Fruit fly (Drosophila melanogaster): ENCODE results near the gene GMF.

Gene GMF

DNA sequence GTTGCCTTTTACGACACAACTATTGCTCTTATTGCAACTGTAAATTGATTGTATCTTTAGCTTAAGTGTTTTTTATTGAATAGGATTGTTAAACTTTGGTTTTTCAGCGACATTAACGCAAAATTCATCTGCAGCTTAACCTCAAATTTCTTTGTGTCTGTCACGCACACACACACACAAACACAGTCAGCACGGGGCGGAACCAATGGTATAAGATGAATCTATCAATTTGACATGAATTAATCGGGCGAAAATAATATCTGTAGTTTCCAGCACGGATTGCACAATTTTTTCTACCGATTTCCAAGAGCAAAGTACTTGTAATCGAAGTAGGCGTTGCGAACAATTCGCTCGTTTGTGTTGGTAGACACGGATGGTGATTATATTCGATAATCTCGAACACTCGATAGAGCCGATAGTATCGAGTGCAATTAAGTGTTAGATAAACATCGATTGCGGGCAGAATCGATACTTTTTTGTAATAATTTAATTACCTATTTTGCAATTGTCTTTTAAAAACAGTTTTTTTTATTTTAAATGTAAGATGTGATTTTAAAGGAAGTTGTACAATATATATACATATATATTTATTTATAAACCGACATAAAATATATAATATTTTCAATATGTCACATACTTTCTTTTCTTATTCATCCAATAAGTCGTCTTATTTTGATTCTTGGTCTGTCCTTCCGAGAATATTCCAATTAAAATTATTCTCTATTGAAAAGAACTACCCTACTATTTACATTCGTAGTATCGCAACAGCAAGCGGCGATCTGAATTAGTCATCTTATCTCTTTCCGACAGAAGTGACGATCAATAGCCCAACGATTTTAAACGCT, 45.3 kb downstream of the GMF start, which contains the start of the genes PRL-1 and EndoGI (continued):
- TF ChIP-seq jumu (GFP tag; optimal IDR thresholded peaks at IDR 0.05) (no peak), Hand (GFP tag; optimal IDR thresholded peaks at IDR 0.05) (peak; percentile 29), Sry-β (GFP tag; optimal IDR thresholded peaks at IDR 0.05) (no peak), twi (tag; optimal IDR thresholded peaks at IDR 0.05) (peak; percentile 54), CG7372 (GFP tag; IDR thresholded peaks at IDR 0.05) (0 out of 2 replicates have a peak, but pooled peaks have one; percentile 51), CG2678 (tag; optimal IDR thresholded peaks at IDR 0.05) (peak; percentile 89), hbn (GFP tag; IDR thresholded peaks at IDR 0.05; ENCODE audit: partially characterized antibody) (peak; percentile 98), CG15011 (GFP tag; optimal IDR thresholded peaks at IDR 0.05) (no peak), CG8089 (GFP tag; optimal IDR thresholded peaks at IDR 0.05) (no peak), CG7745 (tag; optimal IDR thresholded peaks at IDR 0.05) (no peak), ase (GFP tag; IDR thresholded peaks at IDR 0.05) (peak; percentile 39; the same call in 1 of the 3 replicates), Spps (tag; optimal IDR thresholded peaks at IDR 0.05) (peak; percentile 42), CG12659 (GFP tag; optimal IDR thresholded peaks at IDR 0.05) (peak; percentile 90), CG11398 (GFP tag; optimal IDR thresholded peaks at IDR 0.05) (no peak), cad (GFP tag; optimal IDR thresholded peaks at IDR 0.05) (no peak), rib (GFP tag; IDR thresholded peaks at IDR 0.05) (peak; percentile 45; the same call in 1 of the 2 replicates), Elba2 (GFP tag; optimal IDR thresholded peaks at IDR 0.05) (peak; percentile 44), ewg (GFP tag; optimal IDR thresholded peaks at IDR 0.05) (peak; percentile 33), chm (GFP tag; IDR thresholded peaks at IDR 0.05) (peak; percentile 83; the same call in 1 of the 2 replicates), hkb (optimal IDR thresholded peaks at IDR 0.05) (no peak), hkb (GFP tag; IDR thresholded peaks at IDR 0.05) (peak; percentile 83), MBD-R2 (GFP tag; IDR thresholded peaks at IDR 0.05) (peak; percentile 36; the same call in 1 of the 2 replicates), Aef1 (GFP tag; IDR thresholded peaks at IDR 0.05) (no peak; the same call in 2 of the 3 replicates), PHDP (tag; optimal IDR thresholded peaks at IDR 0.05) (peak; percentile 94), Pdp1 (GFP tag; optimal IDR thresholded peaks at IDR 0.05) (peak in 1 of 2 experiments; percentile 57), CG30020 (tag; optimal IDR thresholded peaks at IDR 0.05) (peak; percentile 74), CG34376 (GFP tag; optimal IDR thresholded peaks at IDR 0.05) (no peak), Poxn (GFP tag; IDR thresholded peaks at IDR 0.05) (no peak), peb (GFP tag; IDR thresholded peaks at IDR 0.05) (peak; percentile 26; the same call in 1 of the 2 replicates), Med (GFP tag) (peak; percentile 88), tll (GFP tag; optimal IDR thresholded peaks at IDR 0.05) (no peak), CG5953 (GFP tag; IDR thresholded peaks at IDR 0.05) (no peak), Xbp1 (GFP tag; optimal IDR thresholded peaks at IDR 0.05) (peak; percentile 46), fd64A (GFP tag; optimal IDR thresholded peaks at IDR 0.05) (no peak), CG42726 (GFP tag; IDR thresholded peaks at IDR 0.05; ENCODE audit: partially characterized antibody) (peak; percentile 98), tin (GFP tag; optimal IDR thresholded peaks at IDR 0.05) (peak; percentile 46), BtbVII (GFP tag; optimal IDR thresholded peaks at IDR 0.05) (peak; percentile 56), CG14441 (GFP tag; IDR thresholded peaks at IDR 0.05) (peak; percentile 59; the same call in 1 of the 2 replicates), CG13894 (tag; optimal IDR thresholded peaks at IDR 0.05) (peak; percentile 79), trh (GFP tag; optimal IDR thresholded peaks at IDR 0.05) (peak; percentile 49), Taf1 (GFP tag; IDR thresholded peaks at IDR 0.05) (peak; percentile 64; the same call in 1 of the 2 replicates), usp (GFP tag; optimal IDR thresholded peaks at IDR 0.05) (no peak), pros (GFP tag; optimal IDR thresholded peaks at IDR 0.05) (no peak), CG18764 (GFP tag; optimal IDR thresholded peaks at IDR 0.05) (peak; percentile 40), CG12391 (tag; optimal IDR thresholded peaks at IDR 0.05) (peak; percentile 89), dimm (GFP tag; IDR thresholded peaks at IDR 0.05) (no peak), CG10959 (GFP tag; IDR thresholded peaks at IDR 0.05) (no peak), inv (GFP tag; IDR thresholded peaks at IDR 0.05; ENCODE audit: partially characterized antibody) (peak; percentile 99)

Measured in whole organism, embryonic.